Worm (Caenorhabditis elegans) whole organism, L4 larva: ENCODE measurements around the gene F55A11.1.

Experiments used
- F26F4.8 ChIP-seq: fragments of 200-800 bp; sonication (Bioruptor generic); conservative IDR thresholded peaks from 2 replicates; pipeline ENCODE4 v1.3.6; 2022; ENCODE audit warnings: missing genetic modification characterization, missing compliant biosample characterization
- F49E8.2 ChIP-seq: sonication (generic microtip); optimal IDR thresholded peaks from 2 replicates; lab custom pipeline; 2016; ENCODE audit warnings: missing compliant biosample characterization, mild to moderate bottlenecking, missing genetic modification characterization, borderline replicate concordance
- T20F7.1 ChIP-seq: fragments of 200-800 bp; sonication (Bioruptor generic); optimal IDR thresholded peaks from 2 replicates; lab custom pipeline; 2018; ENCODE audit warnings: mild to moderate bottlenecking, missing genetic modification characterization, missing compliant biosample characterization
- T26A8.4 ChIP-seq: fragments of 200-800 bp; sonication (Bioruptor generic); IDR thresholded peaks from 2 replicates; pipeline ENCODE4 v1.3.6; 2022; ENCODE audit warnings: missing genetic modification characterization, missing compliant biosample characterization
- Y105C5A.15 ChIP-seq: fragments of 200-800 bp; sonication (Bioruptor generic); IDR thresholded peaks from 2 replicates; pipeline ENCODE4 v1.3.6; 2022; ENCODE audit warnings: missing genetic modification characterization, missing compliant biosample characterization
- Y5F2A.4 ChIP-seq: fragments of 200-800 bp; sonication (Bioruptor generic); optimal IDR thresholded peaks from 2 replicates; lab custom pipeline; 2018; ENCODE audit warnings: mild to moderate bottlenecking, missing genetic modification characterization, missing compliant biosample characterization
- Y75B8A.6 ChIP-seq: fragments of 200-800 bp; sonication (Bioruptor generic); IDR thresholded peaks from 2 replicates; pipeline ENCODE4 v1.3.6; 2022; ENCODE audit warnings: missing genetic modification reagents, missing genetic modification characterization, missing compliant biosample characterization
- ZK546.5 ChIP-seq, 2 experiments: sonication (generic microtip); optimal IDR thresholded peaks; 2 replicates each; lab custom pipeline; 2017; ENCODE audit warnings: missing biosample characterization in 2 of 2, missing genetic modification characterization in 2 of 2
- aha-1 ChIP-seq: fragments of 150-350 bp; peaks from one replicate; lab custom pipeline; 2014; ENCODE audit warnings: missing biosample characterization, missing genetic modification characterization
- ama-1 ChIP-seq: fragments of 150-350 bp; optimal IDR thresholded peaks from 2 replicates; lab custom pipeline; 2014; ENCODE audit warnings: inconsistent platforms, mixed read lengths
- ceh-20 ChIP-seq: fragments of 200-800 bp; sonication (Bioruptor generic); IDR thresholded peaks from 2 replicates; pipeline ENCODE4 v1.3.6; 2022; ENCODE audit warnings: missing genetic modification reagents, missing genetic modification characterization, missing compliant biosample characterization
- ceh-32 ChIP-seq: sonication (generic microtip); optimal IDR thresholded peaks from 2 replicates; lab custom pipeline; 2016; ENCODE audit warnings: mild to moderate bottlenecking, missing genetic modification characterization, missing compliant biosample characterization; ENCODE audit not compliant: poor library complexity
- cey-2 ChIP-seq: sonication (generic microtip); optimal IDR thresholded peaks from 3 replicates; lab custom pipeline; 2017; ENCODE audit warnings: missing genetic modification characterization, mild to moderate bottlenecking, missing compliant biosample characterization, antibody characterized with exemption, borderline replicate concordance; ENCODE audit not compliant: insufficient read depth
- ctbp-1 ChIP-seq: fragments of 200-800 bp; sonication (Bioruptor generic); IDR thresholded peaks from 2 replicates; pipeline ENCODE4 v1.3.6; 2022; ENCODE audit warnings: missing genetic modification reagents, missing genetic modification characterization, missing compliant biosample characterization
- daf-16 ChIP-seq, 3 experiments: sonication (generic microtip); optimal IDR thresholded peaks; 2 replicates each; lab custom pipeline; 2016 to 2017; ENCODE audit warnings: missing genetic modification characterization in 3 of 3, missing genetic modification reagents in 3 of 3, mild to moderate bottlenecking in 2 of 3, missing compliant biosample characterization in 2 of 3, missing biosample characterization in 1 of 3, moderate library complexity in 1 of 3
- dmd-6 ChIP-seq: fragments of 200-800 bp; sonication (Bioruptor generic); IDR thresholded peaks from 2 replicates; pipeline ENCODE4 v1.3.6; 2022; ENCODE audit warnings: missing genetic modification reagents, missing genetic modification characterization, missing compliant biosample characterization
- dmd-9 ChIP-seq: fragments of 200-800 bp; sonication (Bioruptor generic); IDR thresholded peaks from 2 replicates; pipeline ENCODE4 v1.3.6; 2022; ENCODE audit warnings: missing genetic modification reagents, missing genetic modification characterization, missing compliant biosample characterization
- dve-1 ChIP-seq: sonication (generic microtip); optimal IDR thresholded peaks from 2 replicates; lab custom pipeline; 2017; ENCODE audit warnings: antibody characterized with exemption, mild to moderate bottlenecking, missing genetic modification characterization, missing compliant biosample characterization; ENCODE audit not compliant: insufficient read depth
- egl-27 ChIP-seq: sonication (generic microtip); optimal IDR thresholded peaks from 3 replicates; lab custom pipeline; 2017; ENCODE audit warnings: missing biosample characterization, missing genetic modification reagents, missing genetic modification characterization
- egl-43 ChIP-seq: fragments of 200-800 bp; sonication (Bioruptor generic); IDR thresholded peaks from 2 replicates; pipeline ENCODE4 v1.3.6; 2022; ENCODE audit warnings: missing genetic modification reagents, missing genetic modification characterization, missing compliant biosample characterization
- gei-8 ChIP-seq: fragments of 200-800 bp; sonication (Bioruptor generic); optimal IDR thresholded peaks from 2 replicates; lab custom pipeline; 2018; ENCODE audit warnings: mild to moderate bottlenecking, missing genetic modification characterization, missing compliant biosample characterization
- hlh-11 ChIP-seq: fragments of 200-800 bp; sonication (Bioruptor generic); optimal IDR thresholded peaks from 2 replicates; lab custom pipeline; 2018; ENCODE audit warnings: mild to moderate bottlenecking, missing genetic modification characterization, missing compliant biosample characterization
- hlh-30 ChIP-seq: sonication (generic microtip); optimal IDR thresholded peaks from 2 replicates; lab custom pipeline; 2017; ENCODE audit warnings: antibody characterized with exemption, mild to moderate bottlenecking, missing genetic modification characterization, missing compliant biosample characterization; ENCODE audit not compliant: insufficient read depth
- hmg-1.1 ChIP-seq: fragments of 200-800 bp; sonication (Bioruptor generic); IDR thresholded peaks from 2 replicates; pipeline ENCODE4 v1.3.6; 2022; ENCODE audit warnings: missing genetic modification reagents, missing genetic modification characterization, missing compliant biosample characterization
- jun-1 ChIP-seq: fragments of 150-350 bp; optimal IDR thresholded peaks from 2 replicates; lab custom pipeline; 2014; ENCODE audit warnings: missing biosample characterization, missing genetic modification reagents, missing genetic modification characterization
- lsy-2 ChIP-seq, 2 experiments: fragments of 150-350 bp in 1 of 2; sonication (generic microtip) in 1 of 2; optimal IDR thresholded peaks; 2 replicates each; lab custom pipeline; 2014 to 2017; ENCODE audit warnings: missing biosample characterization in 2 of 2, missing genetic modification characterization in 2 of 2
- madf-5 ChIP-seq, 2 experiments: fragments of 200-800 bp; sonication (Bioruptor generic); IDR thresholded peaks; 2 replicates each; pipeline ENCODE4 v1.3.6; 2022; ENCODE audit warnings: missing compliant biosample characterization in 2 of 2, missing genetic modification characterization in 2 of 2
- mdl-1 ChIP-seq, 2 experiments: fragments of 150-350 bp in 1 of 2; sonication (generic microtip) in 1 of 2; optimal IDR thresholded peaks; 2 replicates each; lab custom pipeline; 2014 to 2017; ENCODE audit warnings: missing biosample characterization in 2 of 2, missing genetic modification characterization in 2 of 2
- mep-1 ChIP-seq: fragments of 150-350 bp; sonication (generic microtip); optimal IDR thresholded peaks from 3 replicates; lab custom pipeline; 2014; ENCODE audit warnings: missing biosample characterization, missing genetic modification characterization
- mxl-2 ChIP-seq: fragments of 200-800 bp; sonication (Bioruptor generic); conservative IDR thresholded peaks from 2 replicates; pipeline ENCODE4 v1.3.6; 2022; ENCODE audit warnings: missing genetic modification reagents, missing genetic modification characterization, missing compliant biosample characterization
- mxl-3 ChIP-seq: fragments of 200-800 bp; sonication (Bioruptor generic); optimal IDR thresholded peaks from 2 replicates; lab custom pipeline; 2018; ENCODE audit warnings: mild to moderate bottlenecking, missing genetic modification characterization, missing compliant biosample characterization
- nhr-102 ChIP-seq: sonication (generic microtip); optimal IDR thresholded peaks from 2 replicates; lab custom pipeline; 2016; ENCODE audit warnings: mild to moderate bottlenecking, missing genetic modification characterization, moderate library complexity, missing compliant biosample characterization
- nhr-237 ChIP-seq: sonication (generic microtip); optimal IDR thresholded peaks from 2 replicates; lab custom pipeline; 2017; ENCODE audit warnings: missing biosample characterization, missing genetic modification characterization
- nhr-25 ChIP-seq: sonication (generic microtip); optimal IDR thresholded peaks from 2 replicates; lab custom pipeline; 2017; ENCODE audit warnings: missing genetic modification characterization, mild to moderate bottlenecking, missing compliant biosample characterization, antibody characterized with exemption, moderate library complexity, borderline replicate concordance; ENCODE audit not compliant: insufficient read depth
- nhr-28 ChIP-seq: fragments of 150-350 bp; optimal IDR thresholded peaks from 2 replicates; lab custom pipeline; 2014; ENCODE audit warnings: missing biosample characterization, missing genetic modification characterization
- nhr-48 ChIP-seq: sonication (generic microtip); optimal IDR thresholded peaks from 2 replicates; lab custom pipeline; 2016; ENCODE audit warnings: mild to moderate bottlenecking, missing genetic modification characterization, missing compliant biosample characterization
- pqm-1 ChIP-seq: sonication (generic microtip); optimal IDR thresholded peaks from 2 replicates; lab custom pipeline; 2017; ENCODE audit warnings: missing biosample characterization, missing genetic modification characterization
- rbr-2 ChIP-seq: sonication (generic microtip); optimal IDR thresholded peaks from 2 replicates; lab custom pipeline; 2016; ENCODE audit warnings: missing genotype, missing genetic modification characterization, missing compliant biosample characterization
- saeg-2 ChIP-seq: fragments of 200-800 bp; sonication (Bioruptor generic); IDR thresholded peaks from 2 replicates; pipeline ENCODE4 v1.3.6; 2022; ENCODE audit warnings: missing genetic modification reagents, missing genetic modification characterization, missing compliant biosample characterization
- sdz-12 ChIP-seq: fragments of 200-800 bp; sonication (Bioruptor generic); optimal IDR thresholded peaks from 2 replicates; lab custom pipeline; 2018; ENCODE audit warnings: mild to moderate bottlenecking, missing genetic modification characterization, missing compliant biosample characterization
- spr-3 ChIP-seq: fragments of 200-800 bp; sonication (Bioruptor generic); optimal IDR thresholded peaks from 2 replicates; lab custom pipeline; 2018; ENCODE audit warnings: mild to moderate bottlenecking, missing genetic modification characterization, missing compliant biosample characterization
- tra-1 ChIP-seq: fragments of 200-800 bp; sonication (Bioruptor generic); IDR thresholded peaks from 2 replicates; pipeline ENCODE4 v1.3.6; 2022; ENCODE audit warnings: missing genetic modification reagents, missing genetic modification characterization, missing compliant biosample characterization
- unc-62 ChIP-seq, 3 experiments: fragments of 150-350 bp in 1 of 3; sonication (generic microtip); optimal IDR thresholded peaks in 2 of 3; peaks in 1 of 3; 1 replicate in 1 of 3; 2 replicates in 2 of 3; lab custom pipeline; 2014 to 2017; ENCODE audit warnings: missing biosample characterization in 3 of 3, missing genetic modification characterization in 3 of 3, missing genetic modification reagents in 3 of 3, missing genotype in 1 of 3
- zfp-3 ChIP-seq: fragments of 200-800 bp; sonication (Bioruptor generic); conservative IDR thresholded peaks from 2 replicates; pipeline ENCODE4 v1.3.6; 2022; ENCODE audit warnings: missing genetic modification reagents, missing genetic modification characterization, missing compliant biosample characterization

F55A11.1 gene

DNA sequence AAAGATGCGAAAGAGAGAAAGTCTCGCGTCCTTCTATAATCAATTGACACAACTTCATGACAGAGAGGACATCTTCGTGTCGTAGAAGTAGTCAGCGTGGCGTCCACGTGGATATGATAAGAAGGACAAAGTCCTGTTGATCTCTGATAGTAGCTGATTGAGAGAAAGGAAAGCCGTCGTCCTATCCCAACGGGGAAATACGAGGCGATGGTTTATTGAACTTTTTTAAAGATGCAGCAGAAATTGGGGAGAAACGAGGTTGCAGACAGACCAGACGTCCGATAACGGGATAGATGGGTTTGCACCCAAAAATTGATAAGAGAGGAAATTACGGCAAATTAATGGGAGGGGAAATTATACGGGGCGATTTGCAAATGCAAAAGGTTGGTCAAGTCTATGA is 38.3 kb upstream of the F55A11.1 start:
- peak; percentile 6 for TF ChIP-seq rbr-2 (tag; lab: Kevin White, UChicago)
- no peak for TF ChIP-seq spr-3 (GFP tag; lab: Kevin White, UChicago)
- TF ChIP-seq mdl-1 (tag; optimal IDR thresholded peaks at IDR 0.05; lab: Kevin White, UChicago) = peak; percentile 83 to 94
- TF ChIP-seq dmd-9 (GFP tag; lab: Robert Waterston, UW) = no peak
- TF ChIP-seq madf-5 (GFP tag; IDR thresholded peaks at IDR 0.05; lab: Robert Waterston, UW) = no peak
- TF ChIP-seq dmd-6 (GFP tag; lab: Robert Waterston, UW) = peak; percentile 87
- TF ChIP-seq Y105C5A.15 (GFP tag; lab: Robert Waterston, UW) = no peak
- TF ChIP-seq ama-1 (lab: Kevin White, UChicago) = no peak
- TF ChIP-seq sdz-12 (GFP tag; lab: Kevin White, UChicago) = no peak
- peak; percentile 34; the same call in 1 of the 2 replicates for TF ChIP-seq T26A8.4 (GFP tag; lab: Robert Waterston, UW)
- no peak for TF ChIP-seq egl-27 (tag; lab: Kevin White, UChicago)
- peak; percentile 24 for TF ChIP-seq nhr-237 (tag; lab: Kevin White, UChicago)
- TF ChIP-seq hlh-11 (tag; lab: Kevin White, UChicago) = peak; percentile 89
- TF ChIP-seq F49E8.2 = no peak
- peak; percentile 86 for TF ChIP-seq gei-8
- peak; percentile 48 for TF ChIP-seq mep-1 (tag; lab: Kevin White, UChicago)
- no peak for TF ChIP-seq zfp-3 (GFP tag; lab: Robert Waterston, UW)
- no peak for TF ChIP-seq egl-43
- TF ChIP-seq mxl-2 (GFP tag; lab: Robert Waterston, UW) = no peak
- peak; percentile 61; the same call in 1 of the 2 replicates for TF ChIP-seq tra-1 (GFP tag; lab: Robert Waterston, UW)
- TF ChIP-seq nhr-25 (tag; lab: Kevin White, UChicago) = peak; percentile 86
- peak; percentile 69 for TF ChIP-seq hlh-30 (tag; lab: Kevin White, UChicago)
- peak; percentile 87 for TF ChIP-seq aha-1
- TF ChIP-seq ceh-32 (tag; lab: Kevin White, UChicago) = no peak
- TF ChIP-seq ceh-20 = peak; percentile 75; the same call in 1 of the 2 replicates
- TF ChIP-seq nhr-102 = peak; percentile 65
- TF ChIP-seq pqm-1 (tag; lab: Kevin White, UChicago) = peak; percentile 39
- peak; percentile 45; the same call in 1 of the 2 replicates for TF ChIP-seq ctbp-1 (GFP tag; lab: Robert Waterston, UW)
- no peak for TF ChIP-seq ZK546.5 (tag; optimal IDR thresholded peaks at IDR 0.05; lab: Kevin White, UChicago)
- peak; percentile 98 for TF ChIP-seq nhr-48 (tag; lab: Kevin White, UChicago)
- peak in 1 of 2 experiments; percentile 95 for TF ChIP-seq unc-62 (GFP tag; optimal IDR thresholded peaks at IDR 0.05 in 1 of 2; lab: Kevin White, UChicago)
- TF ChIP-seq unc-62 (tag; optimal IDR thresholded peaks at IDR 0.05; lab: Kevin White, UChicago) = no peak
- TF ChIP-seq Y5F2A.4 (GFP tag; lab: Kevin White, UChicago) = no peak
- no peak for TF ChIP-seq jun-1 (tag; lab: Kevin White, UChicago)
- TF ChIP-seq cey-2 (tag; lab: Kevin White, UChicago) = peak; percentile 94
- TF ChIP-seq T20F7.1 (GFP tag; lab: Kevin White, UChicago) = no peak
- TF ChIP-seq Y75B8A.6 (GFP tag; lab: Robert Waterston, UW) = no peak
- peak in 1 of 2 experiments; percentile 73 for TF ChIP-seq lsy-2 (tag; optimal IDR thresholded peaks at IDR 0.05; lab: Kevin White, UChicago)
- peak; percentile 81 for TF ChIP-seq dve-1
- TF ChIP-seq mxl-3 = peak; percentile 99
- 0 out of 2 replicates have a peak, but pooled peaks have one; percentile 24 for TF ChIP-seq saeg-2 (GFP tag; lab: Robert Waterston, UW)
- TF ChIP-seq F26F4.8 (GFP tag; lab: Robert Waterston, UW) = no peak
- no peak for TF ChIP-seq daf-16 (GFP tag; optimal IDR thresholded peaks at IDR 0.05; lab: Kevin White, UChicago)
- TF ChIP-seq daf-16 (tag; optimal IDR thresholded peaks at IDR 0.05; lab: Kevin White, UChicago) = no peak
- 0 out of 2 replicates have a peak, but pooled peaks have one; percentile 11 for TF ChIP-seq hmg-1.1 (GFP tag; lab: Robert Waterston, UW)
- TF ChIP-seq nhr-28 (tag; lab: Kevin White, UChicago) = peak; percentile 86
